Fruit fly (Drosophila melanogaster) whole organism, embryonic: ENCODE data around the gene Cpr78Ca.

Experiments used
- Bgb ChIP-seq: fragments of 200-800 bp; sonication (Bioruptor generic); IDR thresholded peaks from 2 replicates; pipeline ENCODE4 v1.3.6; 2022; ENCODE audit warnings: missing biosample characterization, missing genetic modification characterization; ENCODE audit not compliant: partially characterized antibody
- CG10462 ChIP-seq: fragments of 200-800 bp; sonication (Bioruptor generic); optimal IDR thresholded peaks from 2 replicates; lab custom pipeline; 2016; ENCODE audit warnings: missing biosample characterization, missing genetic modification characterization
- CG11085 ChIP-seq: fragments of 200-800 bp; sonication (Bioruptor generic); IDR thresholded peaks from 2 replicates; pipeline ENCODE4 v1.3.6; 2022; ENCODE audit warnings: missing biosample characterization, missing genetic modification characterization
- CG11560 ChIP-seq: fragments of 200-800 bp; sonication (Bioruptor generic); IDR thresholded peaks from 3 replicates; pipeline ENCODE4 v1.3.6; 2022; ENCODE audit warnings: missing biosample characterization, missing genetic modification characterization
- CG12769 ChIP-seq: fragments of 200-800 bp; sonication (Bioruptor generic); optimal IDR thresholded peaks from 2 replicates; lab custom pipeline; 2019; ENCODE audit warnings: missing biosample characterization, mild to moderate bottlenecking, missing genetic modification characterization, moderate library complexity
- CG13894 ChIP-seq: fragments of 200-800 bp; sonication (Bioruptor generic); optimal IDR thresholded peaks from 3 replicates; lab custom pipeline; 2018; ENCODE audit warnings: missing biosample characterization, mild to moderate bottlenecking, missing genetic modification characterization, moderate library complexity
- CG14710 ChIP-seq: fragments of 200-800 bp; sonication (Bioruptor generic); optimal IDR thresholded peaks from 3 replicates; lab custom pipeline; 2019; ENCODE audit warnings: missing biosample characterization, mild to moderate bottlenecking, missing genetic modification characterization, moderate library complexity
- CG14860 ChIP-seq: fragments of 200-800 bp; sonication (Bioruptor generic); IDR thresholded peaks from 3 replicates; pipeline ENCODE4 v1.3.6; 2022; ENCODE audit warnings: missing biosample characterization, missing genetic modification characterization; ENCODE audit not compliant: partially characterized antibody
- CG16813 ChIP-seq: fragments of 200-800 bp; sonication (Bioruptor generic); IDR thresholded peaks from 3 replicates; pipeline ENCODE4 v1.3.6; 2022; ENCODE audit warnings: missing biosample characterization, missing genetic modification characterization; ENCODE audit not compliant: partially characterized antibody
- CG17802 ChIP-seq: fragments of 200-800 bp; sonication (Bioruptor generic); optimal IDR thresholded peaks from 2 replicates; lab custom pipeline; 2018; ENCODE audit warnings: missing biosample characterization, mild to moderate bottlenecking, missing genetic modification characterization, moderate library complexity
- CG17829 ChIP-seq: fragments of 200-800 bp; optimal IDR thresholded peaks from 2 replicates; lab custom pipeline; 2019; ENCODE audit warnings: missing biosample characterization, mild to moderate bottlenecking, missing genetic modification characterization, moderate library complexity
- CG2712 ChIP-seq: fragments of 200-800 bp; optimal IDR thresholded peaks from 3 replicates; lab custom pipeline; 2019; ENCODE audit warnings: missing biosample characterization, mild to moderate bottlenecking, missing genetic modification characterization, moderate library complexity
- CG30431 ChIP-seq: fragments of 200-800 bp; sonication (Bioruptor generic); optimal IDR thresholded peaks from 2 replicates; lab custom pipeline; 2017; ENCODE audit warnings: missing biosample characterization, missing genetic modification characterization
- CG32767 ChIP-seq: fragments of 200-800 bp; sonication (Bioruptor generic); IDR thresholded peaks from 2 replicates; pipeline ENCODE4 v1.3.6; 2022; ENCODE audit warnings: missing biosample characterization, missing genetic modification characterization
- CG4282 ChIP-seq: fragments of 200-800 bp; sonication (Bioruptor generic); optimal IDR thresholded peaks from 2 replicates; lab custom pipeline; 2016; ENCODE audit warnings: missing biosample characterization, missing genetic modification characterization
- CG4617 ChIP-seq: fragments of 200-800 bp; sonication (Bioruptor generic); optimal IDR thresholded peaks from 3 replicates; lab custom pipeline; 2016; ENCODE audit warnings: missing biosample characterization, missing genetic modification characterization, borderline replicate concordance
- CG6272 ChIP-seq: fragments of 200-800 bp; sonication (Bioruptor generic); IDR thresholded peaks from 2 replicates; pipeline ENCODE4 v1.3.6; 2022; ENCODE audit warnings: missing biosample characterization, missing genetic modification characterization
- CG7839 ChIP-seq: fragments of 200-800 bp; sonication (Bioruptor generic); optimal IDR thresholded peaks from 3 replicates; lab custom pipeline; 2018; ENCODE audit warnings: missing biosample characterization, mild to moderate bottlenecking, missing genetic modification characterization, moderate library complexity
- CG9817 ChIP-seq: fragments of 200-800 bp; sonication (Bioruptor generic); optimal IDR thresholded peaks from 2 replicates; lab custom pipeline; 2018; ENCODE audit warnings: missing biosample characterization, mild to moderate bottlenecking, missing genetic modification characterization, moderate library complexity
- Dek ChIP-seq: fragments of 200-800 bp; sonication (Bioruptor generic); optimal IDR thresholded peaks from 3 replicates; lab custom pipeline; 2019; ENCODE audit warnings: missing biosample characterization, mild to moderate bottlenecking, missing genetic modification characterization, moderate library complexity
- Dip3 ChIP-seq: fragments of 200-800 bp; sonication (Bioruptor generic); optimal IDR thresholded peaks from 3 replicates; lab custom pipeline; 2016; ENCODE audit warnings: missing biosample characterization, missing genetic modification characterization
- E2f2 ChIP-seq: fragments of 200-800 bp; sonication (Bioruptor generic); IDR thresholded peaks from 2 replicates; pipeline ENCODE4 v1.3.6; 2022; ENCODE audit warnings: missing biosample characterization, missing genetic modification characterization
- Ets97D ChIP-seq: fragments of 200-800 bp; sonication (Bioruptor generic); optimal IDR thresholded peaks from 3 replicates; lab custom pipeline; 2016; ENCODE audit warnings: missing biosample characterization, missing genetic modification characterization
- Lhr ChIP-seq: fragments of 200-800 bp; sonication (Bioruptor generic); optimal IDR thresholded peaks from 3 replicates; lab custom pipeline; 2017; ENCODE audit warnings: mild to moderate bottlenecking, missing biosample characterization, missing genetic modification reagents, missing genetic modification characterization
- MBD-R2 ChIP-seq: fragments of 200-800 bp; sonication (Bioruptor generic); IDR thresholded peaks from 2 replicates; pipeline ENCODE4 v1.3.6; 2022; ENCODE audit warnings: missing biosample characterization, missing genetic modification characterization
- Max ChIP-seq: fragments of 200-800 bp; sonication (Bioruptor generic); optimal IDR thresholded peaks from 2 replicates; lab custom pipeline; 2016; ENCODE audit warnings: missing biosample characterization, mild to moderate bottlenecking, missing genetic modification characterization
- Med ChIP-seq: fragments of 200-800 bp; sonication (Bioruptor generic); peaks from one replicate; lab custom pipeline; 2016; ENCODE audit warnings: missing biosample characterization, missing genetic modification characterization, mild to moderate bottlenecking, inconsistent platforms, moderate library complexity
- Sin3A ChIP-seq: fragments of >200 bp; optimal IDR thresholded peaks from 2 replicates; lab custom pipeline; 2018
- Vsx1 ChIP-seq: fragments of 200-800 bp; sonication (Bioruptor generic); optimal IDR thresholded peaks from 2 replicates; lab custom pipeline; 2017; ENCODE audit warnings: missing biosample characterization, mild to moderate bottlenecking, missing genetic modification characterization, missing genetic modification reagents
- Xrp1 ChIP-seq: fragments of 200-800 bp; sonication (Bioruptor generic); IDR thresholded peaks from 2 replicates; pipeline ENCODE4 v1.3.6; 2022; ENCODE audit warnings: missing biosample characterization, missing genetic modification characterization
- bbx ChIP-seq: fragments of 200-800 bp; sonication (Bioruptor generic); IDR thresholded peaks from 2 replicates; pipeline ENCODE4 v1.3.6; 2022; ENCODE audit warnings: missing biosample characterization, missing genetic modification characterization; ENCODE audit not compliant: partially characterized antibody
- fd102C ChIP-seq: fragments of 200-800 bp; sonication (Bioruptor generic); optimal IDR thresholded peaks from 2 replicates; lab custom pipeline; 2018; ENCODE audit warnings: missing biosample characterization, mild to moderate bottlenecking, missing genetic modification characterization, moderate library complexity
- grau ChIP-seq: fragments of 200-800 bp; optimal IDR thresholded peaks from 3 replicates; lab custom pipeline; 2019; ENCODE audit warnings: missing biosample characterization, mild to moderate bottlenecking, missing genetic modification characterization, moderate library complexity
- her ChIP-seq: fragments of 200-800 bp; sonication (Bioruptor generic); optimal IDR thresholded peaks from 2 replicates; lab custom pipeline; 2016; ENCODE audit warnings: missing biosample characterization, missing genetic modification characterization
- inv ChIP-seq: fragments of 200-800 bp; sonication (Bioruptor generic); IDR thresholded peaks from 2 replicates; pipeline ENCODE4 v1.3.6; 2022; ENCODE audit warnings: missing biosample characterization, missing genetic modification characterization; ENCODE audit not compliant: partially characterized antibody
- lola ChIP-seq, 3 experiments: fragments of >200 bp in 2 of 3; fragments of 200-800 bp in 1 of 3; sonication (Bioruptor generic) in 1 of 3; optimal IDR thresholded peaks; 2 replicates each; lab custom pipeline; 2017 to 2019; ENCODE audit warnings: missing biosample characterization in 3 of 3, missing genetic modification characterization in 3 of 3, mild to moderate bottlenecking in 1 of 3, moderate library complexity in 1 of 3
- p53 ChIP-seq: fragments of 200-800 bp; sonication (Bioruptor generic); optimal IDR thresholded peaks from 2 replicates; lab custom pipeline; 2016; ENCODE audit warnings: missing biosample characterization, missing genetic modification characterization
- repo ChIP-seq: fragments of 200-800 bp; sonication (Bioruptor generic); optimal IDR thresholded peaks from 2 replicates; lab custom pipeline; 2016; ENCODE audit warnings: missing biosample characterization, missing genetic modification characterization
- rib ChIP-seq: fragments of 200-800 bp; sonication (Bioruptor generic); IDR thresholded peaks from 2 replicates; pipeline ENCODE4 v1.3.6; 2022; ENCODE audit warnings: missing biosample characterization, missing genetic modification characterization
- row ChIP-seq: fragments of 200-800 bp; sonication (Bioruptor generic); IDR thresholded peaks from 3 replicates; pipeline ENCODE4 v1.3.6; 2022; ENCODE audit warnings: missing biosample characterization, missing genetic modification characterization
- slp2 ChIP-seq: fragments of 200-800 bp; sonication (Bioruptor generic); optimal IDR thresholded peaks from 2 replicates; lab custom pipeline; 2016; ENCODE audit warnings: missing biosample characterization, missing genetic modification characterization
- so ChIP-seq: fragments of 200-800 bp; sonication (Bioruptor generic); IDR thresholded peaks from 3 replicates; pipeline ENCODE4 v1.3.6; 2022; ENCODE audit warnings: missing biosample characterization, missing genetic modification characterization
- sob ChIP-seq: fragments of 200-800 bp; sonication (Bioruptor generic); IDR thresholded peaks from 2 replicates; pipeline ENCODE4 v1.3.6; 2022; ENCODE audit warnings: missing biosample characterization, missing genetic modification characterization
- sug ChIP-seq: fragments of 200-800 bp; optimal IDR thresholded peaks from 2 replicates; lab custom pipeline; 2019; ENCODE audit warnings: missing biosample characterization, mild to moderate bottlenecking, missing genetic modification characterization, moderate library complexity
- wdn ChIP-seq: fragments of 200-800 bp; sonication (Bioruptor generic); IDR thresholded peaks from 2 replicates; pipeline ENCODE4 v1.3.6; 2022; ENCODE audit warnings: missing biosample characterization, missing genetic modification characterization
- yki ChIP-seq: fragments of >200 bp; optimal IDR thresholded peaks from 3 replicates; lab custom pipeline; 2018
- zen ChIP-seq: fragments of 200-800 bp; sonication (Bioruptor generic); optimal IDR thresholded peaks from 3 replicates; lab custom pipeline; 2018; ENCODE audit warnings: missing biosample characterization, mild to moderate bottlenecking, missing genetic modification characterization, moderate library complexity
- zf30C ChIP-seq: fragments of 200-800 bp; sonication (Bioruptor generic); optimal IDR thresholded peaks from 3 replicates; lab custom pipeline; 2018; ENCODE audit warnings: missing biosample characterization, mild to moderate bottlenecking, missing genetic modification characterization

Gene Cpr78Ca

DNA sequence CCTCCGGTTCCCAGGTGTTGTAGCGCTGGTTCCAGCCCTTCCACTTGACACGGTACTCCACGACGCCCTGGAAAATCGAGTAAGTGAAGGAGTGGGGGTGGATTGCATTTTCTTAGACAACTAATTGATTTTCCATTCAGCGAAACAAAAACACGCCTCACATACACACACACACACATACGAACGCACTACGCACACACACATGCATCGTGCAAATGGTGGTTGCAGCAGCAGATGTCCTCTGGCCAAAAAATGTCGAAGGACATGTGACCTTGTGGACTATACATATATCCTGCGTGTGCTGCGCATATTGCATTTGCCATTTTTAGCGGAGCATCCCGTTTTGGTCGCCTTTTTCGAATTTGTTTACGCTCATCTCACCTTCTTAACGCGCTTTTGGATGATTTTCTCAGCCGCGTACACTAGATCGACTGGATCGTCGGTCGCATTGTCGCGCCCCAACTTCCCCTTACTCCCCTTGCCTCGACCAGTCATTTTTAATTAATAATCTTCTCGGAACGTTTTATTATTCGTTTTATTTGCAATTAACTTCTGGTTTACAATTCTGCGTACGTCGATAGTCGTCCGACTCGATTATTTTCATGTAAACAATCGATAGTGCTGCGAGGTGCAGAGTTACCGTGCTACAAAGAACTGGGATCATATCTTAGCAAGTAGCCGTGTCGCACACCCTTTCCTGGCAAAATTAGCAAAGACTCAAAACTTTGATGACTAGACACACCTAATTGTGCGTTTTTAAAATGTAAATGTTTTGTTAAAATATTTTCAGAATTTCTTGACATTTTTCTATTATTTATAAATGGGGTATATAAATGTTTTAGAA, 25.0 kb upstream of the Cpr78Ca start, which contains the start of gene Pc (continued):
- peak; percentile 88 for TF ChIP-seq bbx (GFP tag; lab: Robert Waterston, UW)
- peak; percentile 64 for TF ChIP-seq E2f2
- TF ChIP-seq sob (GFP tag; lab: Robert Waterston, UW): peak; percentile 48; the same call in 1 of the 2 replicates
- TF ChIP-seq CG13894 (tag; lab: Kevin White, UChicago): peak; percentile 55
- TF ChIP-seq Dip3: peak; percentile 10
- TF ChIP-seq zen: peak; percentile 78
- peak; percentile 23 for TF ChIP-seq CG9817 (tag; lab: Kevin White, UChicago)
- peak; percentile 35 for TF ChIP-seq CG12769 (tag; lab: Kevin White, UChicago)
- peak; percentile 18; the same call in 1 of the 3 replicates for TF ChIP-seq row (GFP tag; lab: Robert Waterston, UW)
- TF ChIP-seq so (GFP tag; lab: Robert Waterston, UW): no peak
- TF ChIP-seq Lhr (GFP tag; lab: Kevin White, UChicago): peak; percentile 91
- peak; percentile 4 for TF ChIP-seq zf30C (GFP tag; lab: Kevin White, UChicago)
- TF ChIP-seq p53: peak; percentile 59
- TF ChIP-seq CG14860 (GFP tag; lab: Robert Waterston, UW): peak; percentile 67; the same call in 2 of the 3 replicates
- TF ChIP-seq slp2 (GFP tag; lab: Kevin White, UChicago): peak; percentile 16
- TF ChIP-seq CG30431: no peak
- TF ChIP-seq fd102C (GFP tag; lab: Kevin White, UChicago): no peak
- peak; percentile 80 for TF ChIP-seq MBD-R2 (GFP tag; lab: Robert Waterston, UW)
- TF ChIP-seq sug (tag; lab: Kevin White, UChicago): peak; percentile 49
- no peak for TF ChIP-seq CG10462 (GFP tag; lab: Kevin White, UChicago)
- peak; percentile 8 for TF ChIP-seq CG17802 (tag; lab: Kevin White, UChicago)
- TF ChIP-seq repo (GFP tag; lab: Kevin White, UChicago): no peak
- TF ChIP-seq CG17829 (tag; lab: Kevin White, UChicago): peak; percentile 48
- peak in 1 of 3 experiments; percentile 20 for TF ChIP-seq lola (GFP tag; optimal IDR thresholded peaks at IDR 0.05; lab: Kevin White, UChicago)
- peak; percentile 30 for TF ChIP-seq Max (GFP tag; lab: Kevin White, UChicago)
- peak; percentile 88 for TF ChIP-seq Med
- peak; percentile 79 for TF ChIP-seq CG2712 (tag; lab: Kevin White, UChicago)
- TF ChIP-seq inv: peak; percentile 83
- peak; percentile 16 for TF ChIP-seq Vsx1 (GFP tag; lab: Kevin White, UChicago)
- TF ChIP-seq grau: peak; percentile 17
- peak; percentile 40 for TF ChIP-seq CG4282 (GFP tag; lab: Kevin White, UChicago)
- TF ChIP-seq CG4617 (GFP tag; lab: Kevin White, UChicago): peak; percentile 89
- peak; percentile 65 for TF ChIP-seq Sin3A
- peak; percentile 29; the same call in 1 of the 2 replicates for TF ChIP-seq CG6272
- peak; percentile 74 for TF ChIP-seq CG14710
- 0 out of 2 replicates have a peak, but pooled peaks have one; percentile 18 for TF ChIP-seq CG11085
- 0 out of 2 replicates have a peak, but pooled peaks have one; percentile 37 for TF ChIP-seq rib (GFP tag; lab: Robert Waterston, UW)
- peak; percentile 26; the same call in 1 of the 2 replicates for TF ChIP-seq wdn (GFP tag; lab: Robert Waterston, UW)
- peak; percentile 93 for TF ChIP-seq Bgb (GFP tag; lab: Robert Waterston, UW)
- TF ChIP-seq CG7839 (tag; lab: Kevin White, UChicago): peak; percentile 9
- no peak for TF ChIP-seq yki (lab: Kevin White, UChicago)
- peak; percentile 84; the same call in 2 of the 3 replicates for TF ChIP-seq CG11560 (tag; lab: Robert Waterston, UW)
- TF ChIP-seq CG32767 (GFP tag; lab: Robert Waterston, UW): no peak
- TF ChIP-seq her (GFP tag; lab: Kevin White, UChicago): peak; percentile 12
- TF ChIP-seq CG16813: peak; percentile 88
- TF ChIP-seq Dek (tag; lab: Kevin White, UChicago): peak; percentile 39
- peak; percentile 88 for TF ChIP-seq Ets97D
- no peak for TF ChIP-seq Xrp1 (GFP tag; lab: Robert Waterston, UW)
